Worm (Caenorhabditis elegans) whole organism, young adult: ENCODE data around the gene F08F3.6.

Source experiments
- F39B2.1 ChIP-seq: fragments of 200-800 bp; sonication (Bioruptor generic); IDR thresholded peaks from 2 replicates; pipeline ENCODE4 v1.3.6; 2022; ENCODE audit warnings: missing genetic modification reagents, missing genetic modification characterization, missing compliant biosample characterization
- egl-44 ChIP-seq: fragments of 200-800 bp; sonication (Bioruptor generic); IDR thresholded peaks from 2 replicates; pipeline ENCODE4 v1.3.6; 2022; ENCODE audit warnings: missing genetic modification reagents, missing genetic modification characterization, missing compliant biosample characterization
- egrh-3 ChIP-seq: fragments of 200-800 bp; sonication (Bioruptor generic); IDR thresholded peaks from 2 replicates; pipeline ENCODE4 v1.3.6; 2022; ENCODE audit warnings: missing genetic modification reagents, missing genetic modification characterization, missing compliant biosample characterization
- hmg-1.2 ChIP-seq: fragments of 200-800 bp; sonication (Bioruptor generic); IDR thresholded peaks from 2 replicates; pipeline ENCODE4 v1.3.6; 2022; ENCODE audit warnings: missing genetic modification reagents, missing genetic modification characterization, missing compliant biosample characterization
- lir-1 ChIP-seq: fragments of 200-800 bp; sonication (Bioruptor generic); conservative IDR thresholded peaks from 2 replicates; pipeline ENCODE4 v1.3.6; 2022; ENCODE audit warnings: missing genetic modification reagents, missing genetic modification characterization, missing compliant biosample characterization
- nhr-120 ChIP-seq: fragments of 200-800 bp; sonication (Bioruptor generic); IDR thresholded peaks from 2 replicates; pipeline ENCODE4 v1.3.6; 2022; ENCODE audit warnings: missing genetic modification characterization, missing compliant biosample characterization
- sptf-2 ChIP-seq: fragments of 200-800 bp; sonication (Bioruptor generic); optimal IDR thresholded peaks from 2 replicates; lab custom pipeline; 2018; ENCODE audit warnings: mild to moderate bottlenecking, missing genetic modification characterization, missing compliant biosample characterization
- zfh-2 ChIP-seq: fragments of 200-800 bp; sonication (Bioruptor generic); conservative IDR thresholded peaks from 2 replicates; pipeline ENCODE4 v1.3.6; 2022; ENCODE audit warnings: missing genetic modification reagents, missing genetic modification characterization, missing compliant biosample characterization

- no peak for TF ChIP-seq nhr-120 (GFP tag; lab: Robert Waterston, UW)
- TF ChIP-seq egrh-3 (GFP tag; lab: Robert Waterston, UW), result no peak
- TF ChIP-seq egl-44 (GFP tag; lab: Robert Waterston, UW), result no peak
- no peak for TF ChIP-seq F39B2.1
- TF ChIP-seq sptf-2 (GFP tag; lab: Kevin White, UChicago), result no peak
- no peak for TF ChIP-seq zfh-2 (GFP tag; lab: Robert Waterston, UW)
- no peak for TF ChIP-seq hmg-1.2 (GFP tag; lab: Robert Waterston, UW)
- TF ChIP-seq lir-1 (GFP tag; lab: Robert Waterston, UW), result no peak
Measured at ce11 chrV:5465335-5465734, 45.5 kb upstream of the F08F3.6 start, which contains the start of gene srg-68.
